Worm (Caenorhabditis elegans): ENCODE data around the gene lido-12.

The lido-12 gene

DNA sequence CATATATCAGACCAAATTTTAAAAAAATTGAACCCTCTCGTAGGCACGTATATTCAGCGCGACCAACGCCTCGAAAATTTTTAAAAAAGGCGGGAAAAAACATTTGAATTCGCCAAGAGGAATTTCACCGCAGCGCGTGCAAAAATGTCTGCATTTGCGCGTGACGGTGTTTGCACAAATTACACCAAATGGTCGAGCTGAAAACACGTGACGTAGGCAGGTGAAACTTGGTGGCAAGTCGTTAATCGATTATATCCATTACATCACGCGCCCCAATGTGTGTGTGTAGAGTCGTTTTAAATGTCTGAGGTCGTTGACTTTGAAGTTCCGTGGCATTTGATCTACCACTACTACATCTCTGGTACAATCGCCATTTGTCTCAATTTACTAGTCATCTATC, 45.1 kb downstream of the lido-12 start, which contains the start of gene sri-31:
sri-31 (plus strand) TSS at position 301 of the 400 bp plus-strand sequence.
- no peak for TF ChIP-seq fos-1 (tag; optimal IDR thresholded peaks at IDR 0.05)
- TF ChIP-seq efl-3 (GFP tag; optimal IDR thresholded peaks at IDR 0.05), result no peak
- TF ChIP-seq nhr-19 (GFP tag; conservative IDR thresholded peaks at IDR 0.05), result no peak
- TF ChIP-seq egl-27 (tag; optimal IDR thresholded peaks at IDR 0.05), result no peak
- no peak for TF ChIP-seq nhr-71 (tag; optimal IDR thresholded peaks at IDR 0.05)
- TF ChIP-seq nhr-77 (tag; optimal IDR thresholded peaks at IDR 0.05), result no peak
- TF ChIP-seq unc-130 (tag; optimal IDR thresholded peaks at IDR 0.05), result no peak
- no peak for TF ChIP-seq lsy-2 (tag; optimal IDR thresholded peaks at IDR 0.05)
- no peak for TF ChIP-seq aha-1 (tag; optimal IDR thresholded peaks at IDR 0.05)
- no peak for TF ChIP-seq ztf-4 (tag; optimal IDR thresholded peaks at IDR 0.05)
- no peak for TF ChIP-seq ets-5 (GFP tag; IDR thresholded peaks at IDR 0.05)
- no peak for TF ChIP-seq ceh-88 (GFP tag; IDR thresholded peaks at IDR 0.05)
- no peak for TF ChIP-seq unc-86 (tag; optimal IDR thresholded peaks at IDR 0.05)
- no peak for TF ChIP-seq C34B4.2 (tag; optimal IDR thresholded peaks at IDR 0.05)
- TF ChIP-seq sox-4 (tag; optimal IDR thresholded peaks at IDR 0.05), result no peak
- no peak for TF ChIP-seq tlp-1 (tag; optimal IDR thresholded peaks at IDR 0.05)

DNA sequence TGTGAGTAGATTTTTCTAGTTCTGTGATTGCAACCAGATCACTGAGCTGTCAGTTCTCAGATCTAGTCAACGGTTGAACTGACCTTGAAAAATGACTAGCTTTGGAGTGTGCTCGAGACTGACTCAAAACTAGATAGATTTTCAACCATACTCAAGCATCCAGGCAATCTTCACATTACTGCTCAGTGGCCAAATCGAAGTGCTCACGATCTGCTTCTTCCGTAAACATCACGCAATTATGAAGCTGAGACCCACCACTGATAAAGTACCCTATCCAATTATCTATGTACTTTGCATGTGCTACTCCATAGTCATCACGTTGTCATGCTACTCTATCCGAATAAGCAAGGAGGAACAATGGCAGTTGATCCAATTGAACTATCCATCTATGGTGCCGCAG, 45.7 kb downstream of the lido-12 start:
- TF ChIP-seq ztf-4 (tag; optimal IDR thresholded peaks at IDR 0.05) (no peak), unc-62 (GFP tag; optimal IDR thresholded peaks at IDR 0.05) (no peak), pag-3 (tag; optimal IDR thresholded peaks at IDR 0.05; ENCODE audit: borderline replicate concordance, insufficient read depth) (no peak), snu-23 (GFP tag; optimal IDR thresholded peaks at IDR 0.05) (no peak), sup-37 (GFP tag; optimal IDR thresholded peaks at IDR 0.05) (no peak), ceh-88 (GFP tag; IDR thresholded peaks at IDR 0.05) (no peak), tbx-2 (tag; optimal IDR thresholded peaks at IDR 0.05) (no peak), isw-1 (GFP tag; IDR thresholded peaks at IDR 0.05) (no peak), nhr-237 (tag; optimal IDR thresholded peaks at IDR 0.05) (no peak), tlp-1 (tag; optimal IDR thresholded peaks at IDR 0.05) (no peak), vab-15 (tag; optimal IDR thresholded peaks at IDR 0.05) (no peak)

DNA sequence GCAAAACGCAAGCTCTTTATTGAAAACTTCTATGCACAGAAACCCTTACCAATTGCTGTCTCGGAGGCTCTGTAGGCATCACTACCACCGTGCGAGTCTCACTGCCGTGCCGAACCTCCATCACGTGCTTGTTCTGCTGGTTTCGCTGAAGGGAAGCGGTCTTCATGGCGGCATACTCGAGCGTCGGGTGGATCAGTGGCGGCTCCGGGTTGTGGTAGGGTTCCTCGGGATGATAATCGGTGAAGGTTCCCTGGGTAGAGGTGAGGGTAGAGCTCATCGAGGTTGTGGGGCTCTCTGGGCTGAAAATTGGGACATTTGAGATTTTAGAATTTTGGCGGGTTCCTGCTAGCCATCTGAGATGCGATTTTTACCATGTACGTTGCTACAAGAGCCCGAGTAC, 47.2 kb downstream of the lido-12 start:
- TF ChIP-seq rnt-1 (tag; optimal IDR thresholded peaks at IDR 0.05), result no peak
- no peak for TF ChIP-seq C34B4.2 (tag; optimal IDR thresholded peaks at IDR 0.05)
- TF ChIP-seq nhr-76 (tag; optimal IDR thresholded peaks at IDR 0.05), result no peak
- TF ChIP-seq sox-4 (tag; optimal IDR thresholded peaks at IDR 0.05), result no peak
- no peak for TF ChIP-seq nhr-12 (tag; optimal IDR thresholded peaks at IDR 0.05)

DNA sequence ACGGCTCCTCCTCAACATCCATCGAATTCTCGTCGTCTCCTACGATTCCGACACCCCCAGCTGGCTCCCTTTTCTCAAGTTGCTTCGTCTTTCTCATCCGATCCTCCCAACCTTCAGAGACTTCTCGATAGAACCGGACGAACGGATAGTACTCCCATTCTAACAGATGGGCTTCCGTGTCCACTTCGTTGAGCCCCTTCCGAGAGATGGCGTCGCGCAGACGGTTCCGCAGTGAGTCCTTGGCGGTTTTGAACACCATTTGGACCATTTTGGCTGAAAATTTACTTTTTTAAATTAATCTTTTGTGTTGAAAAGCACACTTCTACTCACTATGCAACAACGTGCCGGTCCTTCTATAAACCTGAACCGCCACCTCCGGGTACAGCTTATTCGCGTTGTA, 48.1 kb downstream of the lido-12 start:
- no peak for TF ChIP-seq vab-15 (tag; optimal IDR thresholded peaks at IDR 0.05)
- no peak for TF ChIP-seq ceh-88 (GFP tag; IDR thresholded peaks at IDR 0.05)
- TF ChIP-seq Y116A8C.19 (tag; optimal IDR thresholded peaks at IDR 0.05; ENCODE audit: borderline replicate concordance), result no peak
- no peak for TF ChIP-seq ztf-11 (tag; optimal IDR thresholded peaks at IDR 0.05)
- TF ChIP-seq mdl-1 (tag; optimal IDR thresholded peaks at IDR 0.05), result no peak
- TF ChIP-seq zip-4 (GFP tag; optimal IDR thresholded peaks at IDR 0.05), result no peak

ce11 chrII:3054221-3054620, 48.6 kb downstream of the lido-12 start, which contains the start of gene lido-13:
Gene lido-13 (minus strand): TSS chrII:3054321.
- TF ChIP-seq ceh-88 (GFP tag; IDR thresholded peaks at IDR 0.05) (no peak), nhr-12 (tag; optimal IDR thresholded peaks at IDR 0.05) (no peak), pqm-1 (tag; optimal IDR thresholded peaks at IDR 0.05) (no peak), C04F5.9 (tag; optimal IDR thresholded peaks at IDR 0.05) (no peak)

- TF ChIP-seq lin-15B (tag; optimal IDR thresholded peaks at IDR 0.05) (no peak), unc-98 (GFP tag; IDR thresholded peaks at IDR 0.05) (no peak), grh-1 (GFP tag; IDR thresholded peaks at IDR 0.05) (no peak), unc-130 (tag; optimal IDR thresholded peaks at IDR 0.05) (no peak), nhr-12 (tag; optimal IDR thresholded peaks at IDR 0.05) (no peak), C34B4.2 (tag; optimal IDR thresholded peaks at IDR 0.05) (no peak), hlh-4 (tag; optimal IDR thresholded peaks at IDR 0.05) (no peak), rnt-1 (tag; optimal IDR thresholded peaks at IDR 0.05) (peak; percentile 35), snpc-4 (tag; optimal IDR thresholded peaks at IDR 0.05) (no peak), vab-15 (tag; optimal IDR thresholded peaks at IDR 0.05) (no peak), mep-1 (tag; optimal IDR thresholded peaks at IDR 0.05) (no peak), swsn-7 (tag; optimal IDR thresholded peaks at IDR 0.05) (peak; percentile 39), mef-2 (tag; optimal IDR thresholded peaks at IDR 0.05) (no peak), nhr-77 (tag; optimal IDR thresholded peaks at IDR 0.05) (no peak), fkh-8 (tag; optimal IDR thresholded peaks at IDR 0.05) (peak; percentile 30), zag-1 (tag; optimal IDR thresholded peaks at IDR 0.05) (no peak), pqm-1 (tag; optimal IDR thresholded peaks at IDR 0.05) (no peak), nhr-85 (tag) (no peak), nhr-84 (tag; optimal IDR thresholded peaks at IDR 0.05) (no peak)
These were observed 49.0 kb downstream of the lido-12 start for ce11 chrII:3054622-3055021.
